Worm (Caenorhabditis elegans) whole organism, late embryonic: ENCODE data around the gene R07B1.9.

ENCODE experiments used
- ceh-14 ChIP-seq: sonication (generic microtip); optimal IDR thresholded peaks from 2 replicates; lab custom pipeline; 2016; ENCODE audit warnings: missing genotype, missing genetic modification characterization, missing compliant biosample characterization
- ets-4 ChIP-seq: sonication (generic microtip); optimal IDR thresholded peaks from 2 replicates; lab custom pipeline; 2016; ENCODE audit warnings: missing genetic modification characterization, missing compliant biosample characterization
- tbx-7 ChIP-seq: sonication (generic microtip); optimal IDR thresholded peaks from 2 replicates; lab custom pipeline; 2016; ENCODE audit warnings: missing genotype, missing genetic modification characterization, missing compliant biosample characterization
- unc-3 ChIP-seq, 2 experiments: fragments of 200-800 bp in 1 of 2; sonication (Bioruptor generic) in 1 of 2; sonication (generic microtip) in 1 of 2; conservative IDR thresholded peaks in 1 of 2; optimal IDR thresholded peaks in 1 of 2; 2 replicates each; pipeline versions ENCODE4 v1.3.6 to Lab custom; 2016 to 2022; ENCODE audit warnings: missing compliant biosample characterization in 2 of 2, missing genetic modification characterization in 2 of 2, missing genetic modification reagents in 1 of 2

DNA sequence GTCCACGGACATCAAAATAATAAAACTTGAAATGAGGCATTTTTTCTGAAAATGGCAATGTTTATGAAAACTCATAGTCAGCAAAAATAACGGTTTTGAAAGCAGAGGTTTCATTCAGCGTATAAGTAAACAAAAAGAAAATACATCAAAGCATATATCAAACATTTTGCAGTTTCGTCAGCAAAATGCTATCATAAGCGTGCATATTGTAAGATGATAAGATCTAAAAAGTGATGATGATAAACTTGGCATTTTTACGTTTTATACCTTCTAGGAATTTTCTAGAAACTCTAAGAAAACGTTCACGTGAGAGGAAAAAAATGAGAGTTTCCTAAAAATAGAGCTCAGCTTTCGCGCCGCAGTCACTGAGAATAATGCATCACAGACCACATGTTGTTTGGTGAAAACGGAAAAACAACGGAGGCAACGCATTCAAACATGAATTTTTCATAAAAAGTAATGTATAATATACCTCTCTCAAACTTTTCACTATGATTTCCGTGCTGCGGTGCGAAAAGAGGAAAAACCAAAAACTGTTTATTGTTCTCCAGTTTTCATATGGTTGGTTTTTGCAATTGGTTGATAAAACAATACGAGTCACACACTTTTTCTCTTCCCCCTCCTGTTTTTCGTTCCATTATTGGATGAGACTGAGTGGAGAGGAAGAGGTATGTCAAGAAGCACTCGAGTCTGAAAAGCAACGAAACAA, 14.1 kb upstream of the R07B1.9 start, which contains the start of the genes gst-36 and R07B1.5:
- TF ChIP-seq tbx-7 (no peak), unc-3 (GFP tag; conservative IDR thresholded peaks at IDR 0.05; lab: Robert Waterston, UW) (no peak), unc-3 (tag; optimal IDR thresholded peaks at IDR 0.05; lab: Kevin White, UChicago) (no peak), ets-4 (tag; lab: Kevin White, UChicago) (no peak), ceh-14 (tag; lab: Kevin White, UChicago) (no peak)
